Worm (Caenorhabditis elegans): ENCODE measurements around the gene ZK418.11.

DNA sequence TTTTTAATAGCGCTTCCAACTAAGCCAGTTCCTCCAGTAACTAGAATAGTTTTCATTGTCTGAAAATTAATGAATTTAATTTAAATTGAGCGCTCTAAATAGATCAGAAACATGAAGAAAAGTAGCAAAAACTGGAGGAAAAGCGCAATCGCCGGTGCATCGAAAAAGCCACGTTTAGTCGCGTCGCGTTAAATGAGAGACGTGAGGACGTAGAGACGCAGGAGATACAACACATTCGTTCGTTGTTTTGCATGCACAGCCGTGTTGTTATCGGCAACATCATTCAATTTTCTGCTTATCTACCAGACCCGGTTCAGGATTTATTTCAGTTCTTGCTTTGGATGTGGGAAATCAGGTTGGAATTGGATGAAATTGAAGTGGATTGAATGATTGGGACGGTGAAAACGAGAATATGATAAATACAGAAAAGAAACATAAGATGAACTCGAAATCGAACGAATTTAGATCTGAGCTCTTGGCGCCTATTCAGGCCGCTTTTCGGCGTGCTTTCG, 32.6 kb upstream of the ZK418.11 start, which contains the start of gene ger-1:
- TF ChIP-seq mec-3 (tag; optimal IDR thresholded peaks at IDR 0.05; ENCODE audit: borderline replicate concordance): no peak
- no peak for TF ChIP-seq pag-3 (tag; optimal IDR thresholded peaks at IDR 0.05; ENCODE audit: borderline replicate concordance)
- TF ChIP-seq ceh-14 (tag; optimal IDR thresholded peaks at IDR 0.05): no peak
- no peak for TF ChIP-seq F13H6.1 (tag; optimal IDR thresholded peaks at IDR 0.05)
- no peak for TF ChIP-seq elt-2 (tag; optimal IDR thresholded peaks at IDR 0.05)
- no peak for TF ChIP-seq nhr-11 (tag; optimal IDR thresholded peaks at IDR 0.05)
- TF ChIP-seq tbx-2 (tag; optimal IDR thresholded peaks at IDR 0.05): no peak
- TF ChIP-seq ceh-9 (tag; optimal IDR thresholded peaks at IDR 0.05): no peak
- no peak for TF ChIP-seq T23F11.4 (GFP tag; optimal IDR thresholded peaks at IDR 0.05)
- TF ChIP-seq npax-4 (tag; optimal IDR thresholded peaks at IDR 0.05): no peak
- TF ChIP-seq ttx-3 (tag; optimal IDR thresholded peaks at IDR 0.05): no peak

Data from whole organism, late embryonic.